Worm (Caenorhabditis elegans): ENCODE data around the gene F19B10.4.

DNA sequence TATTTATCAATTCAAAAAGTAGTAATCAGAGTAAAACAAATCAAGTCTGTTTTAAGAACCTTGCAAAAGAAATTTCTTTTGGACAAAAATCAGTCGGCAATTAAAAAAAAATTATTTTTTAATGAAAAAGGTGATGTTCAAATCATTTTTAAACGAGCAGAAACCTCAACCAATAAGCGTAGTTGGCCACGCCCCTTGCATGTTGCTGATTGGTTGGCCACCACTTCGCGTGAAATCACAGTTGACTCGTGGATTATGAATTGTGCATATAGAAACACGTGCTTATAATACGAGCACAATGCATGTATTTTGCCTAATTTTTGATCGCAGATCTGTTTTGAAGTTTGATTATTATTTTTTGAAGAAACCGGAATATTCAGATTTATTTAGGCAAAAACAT, 5.3 kb downstream of the F19B10.4 start:
- TF ChIP-seq dmd-4 (tag; optimal IDR thresholded peaks at IDR 0.05), result no peak
- no peak for TF ChIP-seq lin-13 (GFP tag; optimal IDR thresholded peaks at IDR 0.05)
- TF ChIP-seq F13H6.1 (tag; optimal IDR thresholded peaks at IDR 0.05), result no peak
- TF ChIP-seq ceh-82 (tag; optimal IDR thresholded peaks at IDR 0.05), result no peak
- TF ChIP-seq lsy-2 (tag; optimal IDR thresholded peaks at IDR 0.05), result no peak
- no peak for TF ChIP-seq snpc-4 (tag; optimal IDR thresholded peaks at IDR 0.05)
- TF ChIP-seq ztf-11 (tag; optimal IDR thresholded peaks at IDR 0.05), result no peak
- TF ChIP-seq aly-2 (tag; optimal IDR thresholded peaks at IDR 0.05), result no peak
- no peak for TF ChIP-seq unc-62 (GFP tag; optimal IDR thresholded peaks at IDR 0.05)
- TF ChIP-seq unc-39 (tag; optimal IDR thresholded peaks at IDR 0.05), result no peak
- TF ChIP-seq skn-1 (tag; optimal IDR thresholded peaks at IDR 0.05), result no peak
- TF ChIP-seq nhr-6 (tag; optimal IDR thresholded peaks at IDR 0.05), result no peak
- no peak for TF ChIP-seq zag-1 (tag; optimal IDR thresholded peaks at IDR 0.05)
- TF ChIP-seq R02D3.7 (tag; optimal IDR thresholded peaks at IDR 0.05), result no peak

Data from whole organism, L2 larva.